Worm (Caenorhabditis elegans): ENCODE data around the gene lip-1.
A peak's percentile ranks its signal among the peaks of the same experiment; 100 is the strongest.

lip-1 gene

DNA sequence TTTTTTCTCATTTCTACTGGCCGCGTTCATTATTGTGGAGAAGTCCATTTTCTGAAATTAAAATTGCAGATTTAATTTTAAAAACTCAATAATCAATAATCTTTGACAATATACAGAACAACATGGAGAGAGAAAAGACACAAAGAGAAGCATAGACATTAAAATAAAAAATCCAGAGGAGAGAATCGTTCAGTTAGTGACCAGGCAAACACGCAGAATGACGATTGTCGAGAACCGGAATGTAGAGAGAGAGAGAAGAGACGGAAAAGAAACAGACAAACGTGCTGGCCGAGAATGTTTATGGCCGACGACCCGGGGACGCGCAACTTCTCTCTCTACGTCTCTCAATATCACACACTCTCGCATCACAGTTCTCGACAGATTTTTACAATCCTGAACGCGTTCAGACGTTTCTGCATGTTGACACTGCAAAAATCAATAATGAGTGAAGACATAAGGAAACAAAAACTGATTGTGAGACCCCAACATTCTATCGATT lies 44.9 kb downstream of the lip-1 start, which contains the start of the genes T05A12.3 and T05A12.4 (continued):
- TF ChIP-seq ceh-100 (GFP tag; IDR thresholded peaks at IDR 0.05) (no peak), pha-4 (tag; optimal IDR thresholded peaks at IDR 0.05) (no peak), B0261.1 (tag; optimal IDR thresholded peaks at IDR 0.05) (no peak), nfya-2 (GFP tag; IDR thresholded peaks at IDR 0.05) (no peak), rec-8 (tag; optimal IDR thresholded peaks at IDR 0.05) (no peak), atf-7 (tag; optimal IDR thresholded peaks at IDR 0.05) (no peak), dox-1 (GFP tag; IDR thresholded peaks at IDR 0.05) (no peak; the same call in 1 of the 2 replicates), ceh-58 (GFP tag; IDR thresholded peaks at IDR 0.05) (no peak), bed-1 (GFP tag; IDR thresholded peaks at IDR 0.05) (no peak), F57A8.1 (GFP tag; optimal IDR thresholded peaks at IDR 0.05) (no peak), ceh-79 (tag; optimal IDR thresholded peaks at IDR 0.05) (no peak), F10E7.11 (tag; optimal IDR thresholded peaks at IDR 0.05) (no peak), egrh-3 (GFP tag; IDR thresholded peaks at IDR 0.05) (no peak; the same call in 1 of the 2 replicates), zfh-2 (GFP tag; conservative IDR thresholded peaks at IDR 0.05) (no peak), ztf-22 (GFP tag; optimal IDR thresholded peaks at IDR 0.05) (no peak), gei-17 (GFP tag; optimal IDR thresholded peaks at IDR 0.05) (no peak), B0035.1 (tag; optimal IDR thresholded peaks at IDR 0.05) (no peak), ceh-27 (GFP tag; optimal IDR thresholded peaks at IDR 0.05) (no peak), zim-3 (tag; optimal IDR thresholded peaks at IDR 0.05) (no peak), tbp1 (GFP tag; optimal IDR thresholded peaks at IDR 0.05) (no peak), dpl-1 (GFP tag; optimal IDR thresholded peaks at IDR 0.05) (no peak), snpc-4 (GFP tag; optimal IDR thresholded peaks at IDR 0.05) (peak; percentile 68), snpc-4 (tag; optimal IDR thresholded peaks at IDR 0.05) (peak in 3 of 4 experiments; percentile 75 to 86 (median 85)), xnd-1 (tag; optimal IDR thresholded peaks at IDR 0.05) (no peak), rpc-1 (optimal IDR thresholded peaks at IDR 0.05) (no peak), rpc-1 (tag; optimal IDR thresholded peaks at IDR 0.05) (no peak), snpc-1.3 (tag; optimal IDR thresholded peaks at IDR 0.05; ENCODE audit: insufficient read depth) (no peak), cebp-1 (GFP tag; IDR thresholded peaks at IDR 0.05) (no peak), cebp-1 (tag; optimal IDR thresholded peaks at IDR 0.05) (no peak), K11D2.4 (GFP tag; IDR thresholded peaks at IDR 0.05) (no peak), hmg-1.2 (GFP tag; IDR thresholded peaks at IDR 0.05) (peak; percentile 79), nhr-179 (tag; optimal IDR thresholded peaks at IDR 0.05) (no peak), T07F8.4 (tag; optimal IDR thresholded peaks at IDR 0.05) (no peak), efl-1 (GFP tag; optimal IDR thresholded peaks at IDR 0.05) (peak; percentile 5), hmg-20 (GFP tag; IDR thresholded peaks at IDR 0.05) (no peak), Y95B8A.8 (GFP tag; IDR thresholded peaks at IDR 0.05) (no peak), F22D6.2 (tag; optimal IDR thresholded peaks at IDR 0.05) (no peak), nhr-27 (tag; optimal IDR thresholded peaks at IDR 0.05) (no peak), F52B5.7 (tag; optimal IDR thresholded peaks at IDR 0.05) (no peak), Y67H2A.10 (GFP tag; conservative IDR thresholded peaks at IDR 0.05) (no peak), madf-6 (GFP tag; IDR thresholded peaks at IDR 0.05) (no peak), athp-1 (tag; optimal IDR thresholded peaks at IDR 0.05) (peak; percentile 18)

All from whole organism, young adult.